Worm (Caenorhabditis elegans) whole organism, young adult: ENCODE results near the gene C50D2.2.

ENCODE experiments used
- B0035.1 ChIP-seq: sonication (generic microtip); optimal IDR thresholded peaks from 2 replicates; lab custom pipeline; 2016; ENCODE audit warnings: missing genetic modification characterization, mild to moderate bottlenecking, missing compliant biosample characterization, missing genotype, missing genetic modification reagents
- B0261.1 ChIP-seq: sonication (generic microtip); optimal IDR thresholded peaks from 2 replicates; lab custom pipeline; 2016; ENCODE audit warnings: mild to moderate bottlenecking, missing genetic modification characterization, moderate library complexity, missing compliant biosample characterization
- C17E4.6 ChIP-seq: fragments of 200-800 bp; sonication (Bioruptor generic); IDR thresholded peaks from 2 replicates; pipeline ENCODE4 v1.3.6; 2022; ENCODE audit warnings: missing genetic modification reagents, missing genetic modification characterization, missing compliant biosample characterization
- D2030.7 ChIP-seq: fragments of 200-800 bp; sonication (Bioruptor generic); IDR thresholded peaks from 2 replicates; pipeline ENCODE4 v1.3.6; 2022; ENCODE audit warnings: missing genetic modification reagents, missing genetic modification characterization, missing compliant biosample characterization
- F57A8.1 ChIP-seq: fragments of 200-800 bp; sonication (Bioruptor generic); optimal IDR thresholded peaks from 2 replicates; lab custom pipeline; 2018; ENCODE audit warnings: mild to moderate bottlenecking, missing genetic modification characterization, moderate library complexity, missing compliant biosample characterization
- K11D2.4 ChIP-seq: fragments of 200-800 bp; sonication (Bioruptor generic); IDR thresholded peaks from 2 replicates; pipeline ENCODE4 v1.3.6; 2022; ENCODE audit warnings: missing genetic modification reagents, missing genetic modification characterization, missing compliant biosample characterization
- T26A5.8 ChIP-seq: sonication (generic microtip); optimal IDR thresholded peaks from 2 replicates; lab custom pipeline; 2016; ENCODE audit warnings: missing genetic modification characterization, missing compliant biosample characterization
- Y53F4B.3 ChIP-seq: fragments of 200-800 bp; sonication (Bioruptor generic); IDR thresholded peaks from 2 replicates; pipeline ENCODE4 v1.3.6; 2022; ENCODE audit warnings: missing genetic modification reagents, missing genetic modification characterization, missing compliant biosample characterization
- Y95B8A.8 ChIP-seq: fragments of 200-800 bp; sonication (Bioruptor generic); IDR thresholded peaks from 2 replicates; pipeline ENCODE4 v1.3.6; 2022; ENCODE audit warnings: missing genetic modification reagents, missing genetic modification characterization, missing compliant biosample characterization
- ZK185.1 ChIP-seq: sonication (generic microtip); optimal IDR thresholded peaks from 2 replicates; lab custom pipeline; 2016; ENCODE audit warnings: mild to moderate bottlenecking, missing genetic modification characterization, missing compliant biosample characterization; ENCODE audit not compliant: poor library complexity, severe bottlenecking
- aptf-2 ChIP-seq: fragments of 200-800 bp; sonication (Bioruptor generic); conservative IDR thresholded peaks from 2 replicates; pipeline ENCODE4 v1.3.6; 2022; ENCODE audit warnings: missing genetic modification reagents, missing genetic modification characterization, missing compliant biosample characterization
- attf-3 ChIP-seq: fragments of 200-800 bp; sonication (Bioruptor generic); conservative IDR thresholded peaks from 2 replicates; pipeline ENCODE4 v1.3.6; 2022; ENCODE audit warnings: missing genetic modification reagents, missing genetic modification characterization, missing compliant biosample characterization
- attf-6 ChIP-seq: fragments of 200-800 bp; sonication (Bioruptor generic); IDR thresholded peaks from 2 replicates; pipeline ENCODE4 v1.3.6; 2022; ENCODE audit warnings: missing genetic modification reagents, missing genetic modification characterization, missing compliant biosample characterization
- bed-2 ChIP-seq: fragments of 200-800 bp; sonication (Bioruptor generic); IDR thresholded peaks from 2 replicates; pipeline ENCODE4 v1.3.6; 2022; ENCODE audit warnings: missing genetic modification reagents, missing genetic modification characterization, missing compliant biosample characterization
- ccch-3 ChIP-seq: fragments of 200-800 bp; sonication (Bioruptor generic); optimal IDR thresholded peaks from 2 replicates; lab custom pipeline; 2018; ENCODE audit warnings: mild to moderate bottlenecking, missing genetic modification characterization, missing compliant biosample characterization
- cebp-1 ChIP-seq, 2 experiments: fragments of 200-800 bp in 1 of 2; sonication (Bioruptor generic) in 1 of 2; sonication (generic microtip) in 1 of 2; IDR thresholded peaks in 1 of 2; optimal IDR thresholded peaks in 1 of 2; 2 replicates each; pipeline versions ENCODE4 v1.3.6 to Lab custom; 2017 to 2022; ENCODE audit warnings: missing compliant biosample characterization in 2 of 2, missing genetic modification characterization in 2 of 2, mild to moderate bottlenecking in 1 of 2, missing genetic modification reagents in 1 of 2, moderate library complexity in 1 of 2
- ceh-27 ChIP-seq: fragments of 200-800 bp; sonication (Bioruptor generic); optimal IDR thresholded peaks from 2 replicates; lab custom pipeline; 2018; ENCODE audit warnings: mild to moderate bottlenecking, missing genetic modification characterization, moderate library complexity, missing compliant biosample characterization
- ceh-58 ChIP-seq: fragments of 200-800 bp; sonication (Bioruptor generic); IDR thresholded peaks from 2 replicates; pipeline ENCODE4 v1.3.6; 2022; ENCODE audit warnings: missing genetic modification characterization, missing compliant biosample characterization
- ceh-79 ChIP-seq: sonication (generic microtip); optimal IDR thresholded peaks from 2 replicates; lab custom pipeline; 2017; ENCODE audit warnings: mild to moderate bottlenecking, missing genetic modification characterization, missing compliant biosample characterization
- dox-1 ChIP-seq: fragments of 200-800 bp; sonication (Bioruptor generic); IDR thresholded peaks from 2 replicates; pipeline ENCODE4 v1.3.6; 2022; ENCODE audit warnings: missing genetic modification reagents, missing genetic modification characterization, missing compliant biosample characterization
- dpl-1 ChIP-seq: fragments of 150-350 bp; optimal IDR thresholded peaks from 2 replicates; lab custom pipeline; 2014; ENCODE audit warnings: missing biosample characterization, missing genetic modification reagents, missing genetic modification characterization
- efl-1 ChIP-seq: fragments of 150-350 bp; optimal IDR thresholded peaks from 2 replicates; lab custom pipeline; 2014; ENCODE audit warnings: missing biosample characterization, missing genetic modification reagents, missing genetic modification characterization
- egl-18 ChIP-seq: fragments of 200-800 bp; sonication (Bioruptor generic); IDR thresholded peaks from 2 replicates; pipeline ENCODE4 v1.3.6; 2022; ENCODE audit warnings: missing genetic modification reagents, missing genetic modification characterization, missing compliant biosample characterization
- ekl-4 ChIP-seq: fragments of 200-800 bp; sonication (Bioruptor generic); IDR thresholded peaks from 2 replicates; pipeline ENCODE4 v1.3.6; 2022; ENCODE audit warnings: missing genetic modification reagents, missing genetic modification characterization, missing compliant biosample characterization
- ets-4 ChIP-seq: fragments of 200-800 bp; sonication (Bioruptor generic); optimal IDR thresholded peaks from 2 replicates; lab custom pipeline; 2018; ENCODE audit warnings: mild to moderate bottlenecking, missing genetic modification characterization, missing compliant biosample characterization
- fkh-3 ChIP-seq: sonication (generic microtip); optimal IDR thresholded peaks from 2 replicates; lab custom pipeline; 2016; ENCODE audit warnings: mild to moderate bottlenecking, missing genetic modification characterization, missing compliant biosample characterization
- lag-1 ChIP-seq: fragments of 200-800 bp; sonication (Bioruptor generic); IDR thresholded peaks from 2 replicates; pipeline ENCODE4 v1.3.6; 2022; ENCODE audit warnings: missing genetic modification reagents, missing genetic modification characterization, missing compliant biosample characterization
- let-526 ChIP-seq: fragments of 200-800 bp; sonication (Bioruptor generic); IDR thresholded peaks from 2 replicates; pipeline ENCODE4 v1.3.6; 2022; ENCODE audit warnings: missing genetic modification reagents, missing genetic modification characterization, missing compliant biosample characterization
- lin-26 ChIP-seq: fragments of 200-800 bp; sonication (Bioruptor generic); IDR thresholded peaks from 2 replicates; pipeline ENCODE4 v1.3.6; 2022; ENCODE audit warnings: missing genetic modification reagents, missing genetic modification characterization, missing compliant biosample characterization
- lsl-1 ChIP-seq: fragments of 200-800 bp; sonication (Bioruptor generic); optimal IDR thresholded peaks from 2 replicates; lab custom pipeline; 2018; ENCODE audit warnings: mild to moderate bottlenecking, missing genetic modification characterization, moderate library complexity, missing compliant biosample characterization
- madf-3 ChIP-seq: fragments of 200-800 bp; sonication (Bioruptor generic); IDR thresholded peaks from 2 replicates; pipeline ENCODE4 v1.3.6; 2022; ENCODE audit warnings: missing genetic modification reagents, missing genetic modification characterization, missing compliant biosample characterization
- madf-6 ChIP-seq: fragments of 200-800 bp; sonication (Bioruptor generic); IDR thresholded peaks from 2 replicates; pipeline ENCODE4 v1.3.6; 2022; ENCODE audit warnings: missing genetic modification reagents, missing genetic modification characterization, missing compliant biosample characterization
- mcd-1 ChIP-seq: fragments of 200-800 bp; sonication (Bioruptor generic); IDR thresholded peaks from 2 replicates; pipeline ENCODE4 v1.3.6; 2022; ENCODE audit warnings: missing genetic modification reagents, missing genetic modification characterization, missing compliant biosample characterization
- mxl-1 ChIP-seq: sonication (generic microtip); optimal IDR thresholded peaks from 2 replicates; lab custom pipeline; 2016; ENCODE audit warnings: missing genetic modification characterization, missing compliant biosample characterization
- nhr-27 ChIP-seq: fragments of 200-800 bp; sonication (Bioruptor generic); optimal IDR thresholded peaks from 2 replicates; lab custom pipeline; 2018; ENCODE audit warnings: mild to moderate bottlenecking, missing genetic modification characterization, moderate library complexity, missing compliant biosample characterization
- nhr-80 ChIP-seq: sonication (generic microtip); optimal IDR thresholded peaks from 2 replicates; lab custom pipeline; 2016; ENCODE audit warnings: missing genetic modification characterization, missing compliant biosample characterization
- nhr-90 ChIP-seq: sonication (generic microtip); optimal IDR thresholded peaks from 2 replicates; lab custom pipeline; 2016; ENCODE audit warnings: missing genotype, mild to moderate bottlenecking, missing genetic modification characterization, missing compliant biosample characterization
- rcor-1 ChIP-seq: fragments of 200-800 bp; sonication (Bioruptor generic); IDR thresholded peaks from 2 replicates; pipeline ENCODE4 v1.3.6; 2022; ENCODE audit warnings: missing genetic modification reagents, missing genetic modification characterization, missing compliant biosample characterization
- rec-8 ChIP-seq, 2 experiments: sonication (generic microtip); optimal IDR thresholded peaks; 2 replicates each; lab custom pipeline; 2016; ENCODE audit warnings: mild to moderate bottlenecking in 2 of 2, missing genetic modification characterization in 2 of 2, missing genetic modification reagents in 2 of 2, missing genotype in 2 of 2, missing biosample characterization in 1 of 2, missing compliant biosample characterization in 1 of 2, moderate library complexity in 1 of 2
- sea-2 ChIP-seq: fragments of 200-800 bp; sonication (Bioruptor generic); IDR thresholded peaks from 2 replicates; pipeline ENCODE4 v1.3.6; 2022; ENCODE audit warnings: missing genetic modification characterization, missing compliant biosample characterization
- snpc-1.1 ChIP-seq: sonication (generic microtip); optimal IDR thresholded peaks from 2 replicates; lab custom pipeline; 2017; ENCODE audit warnings: missing genetic modification characterization, mild to moderate bottlenecking, missing compliant biosample characterization, antibody characterized with exemption, moderate library complexity, missing genotype, missing genetic modification reagents; ENCODE audit not compliant: insufficient read depth
- sptf-2 ChIP-seq: fragments of 200-800 bp; sonication (Bioruptor generic); optimal IDR thresholded peaks from 2 replicates; lab custom pipeline; 2018; ENCODE audit warnings: mild to moderate bottlenecking, missing genetic modification characterization, missing compliant biosample characterization
- tbp1 ChIP-seq: fragments of 200-800 bp; sonication (Bioruptor generic); optimal IDR thresholded peaks from 2 replicates; lab custom pipeline; 2018; ENCODE audit warnings: mild to moderate bottlenecking, missing genetic modification characterization, missing compliant biosample characterization
- tlf-1 ChIP-seq: fragments of 200-800 bp; sonication (Bioruptor generic); optimal IDR thresholded peaks from 2 replicates; lab custom pipeline; 2018; ENCODE audit warnings: mild to moderate bottlenecking, missing genetic modification characterization, missing compliant biosample characterization
- unc-62 ChIP-seq: fragments of 150-350 bp; optimal IDR thresholded peaks from 2 replicates; lab custom pipeline; 2014; ENCODE audit warnings: missing biosample characterization, missing genetic modification reagents, missing genetic modification characterization
- xnd-1 ChIP-seq: sonication (generic microtip); optimal IDR thresholded peaks from 2 replicates; lab custom pipeline; 2016; ENCODE audit warnings: missing genotype, missing genetic modification reagents, missing genetic modification characterization, missing compliant biosample characterization
- zim-3 ChIP-seq: sonication (generic microtip); optimal IDR thresholded peaks from 2 replicates; lab custom pipeline; 2017; ENCODE audit warnings: mild to moderate bottlenecking, missing genetic modification characterization, moderate library complexity, missing compliant biosample characterization
- ztf-18 ChIP-seq: sonication (generic microtip); optimal IDR thresholded peaks from 2 replicates; lab custom pipeline; 2016; ENCODE audit warnings: missing genotype, mild to moderate bottlenecking, missing genetic modification characterization, missing compliant biosample characterization
- ztf-3 ChIP-seq: fragments of 200-800 bp; sonication (Bioruptor generic); optimal IDR thresholded peaks from 2 replicates; lab custom pipeline; 2018; ENCODE audit warnings: mild to moderate bottlenecking, missing genetic modification characterization, missing compliant biosample characterization

The C50D2.2 gene

DNA sequence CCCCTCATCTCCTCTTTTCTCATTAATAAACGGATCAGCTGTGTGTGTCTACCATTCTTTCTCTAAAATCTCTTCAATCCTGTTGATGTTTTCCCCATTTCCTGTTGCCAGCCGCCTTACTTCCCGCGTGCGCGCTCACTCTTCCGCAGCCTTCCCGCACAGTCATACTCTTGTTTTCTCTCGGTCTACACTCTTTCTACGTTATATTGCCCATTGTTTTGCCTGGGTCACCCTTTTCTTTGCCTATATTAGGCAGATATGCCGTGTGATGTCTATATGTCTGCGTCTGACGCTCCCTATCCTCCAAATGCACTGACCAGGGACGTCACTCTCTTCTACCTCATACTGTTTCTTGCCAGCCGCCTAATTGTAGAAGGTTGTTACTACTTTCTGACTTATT is 42.6 kb upstream of the C50D2.2 start (continued):
- TF ChIP-seq cebp-1 (GFP tag; IDR thresholded peaks at IDR 0.05; lab: Robert Waterston, UW) (no peak), cebp-1 (tag; optimal IDR thresholded peaks at IDR 0.05; lab: Kevin White, UChicago) (peak; percentile 38), mxl-1 (tag; lab: Kevin White, UChicago) (no peak), lsl-1 (no peak), attf-6 (no peak), bed-2 (GFP tag; lab: Robert Waterston, UW) (no peak), aptf-2 (GFP tag; lab: Robert Waterston, UW) (no peak; the same call in 1 of the 2 replicates), snpc-1.1 (tag; lab: Kevin White, UChicago) (no peak), madf-3 (0 out of 2 replicates have a peak, but pooled peaks have one; percentile 34), lag-1 (GFP tag; lab: Robert Waterston, UW) (no peak), Y95B8A.8 (GFP tag; lab: Robert Waterston, UW) (no peak), ztf-3 (GFP tag; lab: Kevin White, UChicago) (no peak), ets-4 (no peak), dpl-1 (no peak), T26A5.8 (tag; lab: Kevin White, UChicago) (no peak), sptf-2 (GFP tag; lab: Kevin White, UChicago) (no peak), ekl-4 (GFP tag; lab: Robert Waterston, UW) (no peak), tbp1 (no peak), lin-26 (peak; percentile 67; the same call in 1 of the 2 replicates), rec-8 (tag; optimal IDR thresholded peaks at IDR 0.05; lab: Kevin White, UChicago) (no peak), let-526 (GFP tag; lab: Robert Waterston, UW) (no peak), nhr-27 (no peak), attf-3 (no peak), ztf-18 (no peak), K11D2.4 (no peak), ceh-79 (tag; lab: Kevin White, UChicago) (no peak), B0035.1 (tag; lab: Kevin White, UChicago) (no peak), C17E4.6 (GFP tag; lab: Robert Waterston, UW) (no peak), fkh-3 (tag; lab: Kevin White, UChicago) (no peak), sea-2 (no peak), ceh-58 (GFP tag; lab: Robert Waterston, UW) (no peak), egl-18 (no peak), tlf-1 (GFP tag; lab: Kevin White, UChicago) (no peak), nhr-90 (tag; lab: Kevin White, UChicago) (no peak), nhr-80 (tag; lab: Kevin White, UChicago) (peak; percentile 3), B0261.1 (tag; lab: Kevin White, UChicago) (no peak), efl-1 (GFP tag; lab: Kevin White, UChicago) (peak; percentile 51), zim-3 (tag; lab: Kevin White, UChicago) (no peak), ceh-27 (GFP tag; lab: Kevin White, UChicago) (peak; percentile 0), D2030.7 (GFP tag; lab: Robert Waterston, UW) (peak; percentile 47; the same call in 1 of the 2 replicates), unc-62 (GFP tag; lab: Kevin White, UChicago) (no peak), F57A8.1 (GFP tag; lab: Kevin White, UChicago) (no peak), Y53F4B.3 (no peak), xnd-1 (tag; lab: Kevin White, UChicago) (no peak), ccch-3 (GFP tag; lab: Kevin White, UChicago) (no peak), mcd-1 (GFP tag; lab: Robert Waterston, UW) (no peak), rcor-1 (no peak), dox-1 (GFP tag; lab: Robert Waterston, UW) (peak; percentile 44; the same call in 1 of the 2 replicates), ZK185.1 (tag; lab: Kevin White, UChicago) (no peak), madf-6 (GFP tag; lab: Robert Waterston, UW) (peak; percentile 39; the same call in 1 of the 2 replicates)
